Fruit fly (Drosophila melanogaster) whole organism, pupa: ENCODE data around the gene svp.

Experiments used
- CG10348 ChIP-seq: fragments of 200-800 bp; sonication (Bioruptor generic); IDR thresholded peaks from 2 replicates; pipeline ENCODE4 v1.3.6; 2022; ENCODE audit warnings: missing biosample characterization, missing genetic modification characterization
- CG12605 ChIP-seq: fragments of 200-800 bp; sonication (Bioruptor generic); IDR thresholded peaks from 2 replicates; pipeline ENCODE4 v1.3.6; 2022; ENCODE audit warnings: missing biosample characterization, missing genetic modification characterization
- CG13204 ChIP-seq: fragments of 200-800 bp; sonication (Bioruptor generic); optimal IDR thresholded peaks from 2 replicates; lab custom pipeline; 2018; ENCODE audit warnings: missing biosample characterization, mild to moderate bottlenecking, missing genetic modification characterization, moderate library complexity
- CG14655 ChIP-seq: fragments of 200-800 bp; sonication (Bioruptor generic); optimal IDR thresholded peaks from 3 replicates; lab custom pipeline; 2017; ENCODE audit warnings: mild to moderate bottlenecking, missing biosample characterization, missing genetic modification reagents, missing genetic modification characterization
- CG15710 ChIP-seq: fragments of 200-800 bp; sonication (Bioruptor generic); optimal IDR thresholded peaks from 2 replicates; lab custom pipeline; 2018; ENCODE audit warnings: missing biosample characterization, mild to moderate bottlenecking, missing genetic modification characterization, moderate library complexity
- CG17806 ChIP-seq: fragments of 200-800 bp; sonication (Bioruptor generic); optimal IDR thresholded peaks from 2 replicates; lab custom pipeline; 2018; ENCODE audit warnings: missing biosample characterization, mild to moderate bottlenecking, missing genetic modification characterization, moderate library complexity
- CG32121 ChIP-seq: fragments of 200-800 bp; sonication (Bioruptor generic); IDR thresholded peaks from 2 replicates; pipeline ENCODE4 v1.3.6; 2022; ENCODE audit warnings: missing biosample characterization, missing genetic modification characterization
- CG34367 ChIP-seq: fragments of 200-800 bp; sonication (Bioruptor generic); optimal IDR thresholded peaks from 2 replicates; lab custom pipeline; 2018; ENCODE audit warnings: missing biosample characterization, mild to moderate bottlenecking, missing genetic modification characterization
- CG4496 ChIP-seq: fragments of 200-800 bp; sonication (Bioruptor generic); IDR thresholded peaks from 3 replicates; pipeline ENCODE4 v1.3.6; 2022; ENCODE audit warnings: missing biosample characterization, missing genetic modification characterization
- CG8159 ChIP-seq: fragments of 200-800 bp; sonication (Bioruptor generic); optimal IDR thresholded peaks from 3 replicates; lab custom pipeline; 2018; ENCODE audit warnings: missing biosample characterization, mild to moderate bottlenecking, missing genetic modification characterization, moderate library complexity
- CG8301 ChIP-seq: fragments of 200-800 bp; sonication (Bioruptor generic); optimal IDR thresholded peaks from 2 replicates; lab custom pipeline; 2018; ENCODE audit warnings: missing biosample characterization, mild to moderate bottlenecking, missing genetic modification characterization
- CG9948 ChIP-seq: fragments of 200-800 bp; sonication (Bioruptor generic); optimal IDR thresholded peaks from 2 replicates; lab custom pipeline; 2018; ENCODE audit warnings: missing biosample characterization, mild to moderate bottlenecking, missing genetic modification characterization, moderate library complexity
- D1 ChIP-seq: fragments of 200-800 bp; sonication (Bioruptor generic); optimal IDR thresholded peaks from 2 replicates; lab custom pipeline; 2018; ENCODE audit warnings: missing biosample characterization, mild to moderate bottlenecking, missing genetic modification characterization, moderate library complexity
- EcR ChIP-seq: fragments of 200-800 bp; sonication (Bioruptor generic); optimal IDR thresholded peaks from 3 replicates; lab custom pipeline; 2019; ENCODE audit warnings: missing biosample characterization, missing genetic modification characterization, mild to moderate bottlenecking, moderate library complexity, missing genetic modification reagents
- Ets98B ChIP-seq: fragments of 200-800 bp; sonication (Bioruptor generic); IDR thresholded peaks from 2 replicates; pipeline ENCODE4 v1.3.6; 2022; ENCODE audit warnings: missing biosample characterization, missing genetic modification characterization
- Pif1A ChIP-seq: fragments of 200-800 bp; sonication (Bioruptor generic); optimal IDR thresholded peaks from 3 replicates; lab custom pipeline; 2016; ENCODE audit warnings: missing biosample characterization, missing genetic modification characterization
- Pif1B ChIP-seq: fragments of 200-800 bp; sonication (Bioruptor generic); optimal IDR thresholded peaks from 3 replicates; lab custom pipeline; 2016; ENCODE audit warnings: missing biosample characterization, missing genetic modification characterization
- Snoo ChIP-seq: fragments of 200-800 bp; sonication (Bioruptor generic); optimal IDR thresholded peaks from 3 replicates; lab custom pipeline; 2017; ENCODE audit warnings: missing biosample characterization, mild to moderate bottlenecking, missing genetic modification characterization, inconsistent platforms
- fd96Ca ChIP-seq: fragments of 200-800 bp; sonication (Bioruptor generic); IDR thresholded peaks from 3 replicates; pipeline ENCODE4 v1.3.6; 2022; ENCODE audit warnings: missing biosample characterization, missing genetic modification characterization
- gl ChIP-seq: fragments of 200-800 bp; sonication (Bioruptor generic); optimal IDR thresholded peaks from 2 replicates; lab custom pipeline; 2018; ENCODE audit warnings: missing biosample characterization, mild to moderate bottlenecking, missing genetic modification characterization
- rn ChIP-seq: fragments of 200-800 bp; sonication (Bioruptor generic); IDR thresholded peaks from 2 replicates; pipeline ENCODE4 v1.3.6; 2022; ENCODE audit warnings: missing biosample characterization, missing genetic modification characterization

svp gene

DNA sequence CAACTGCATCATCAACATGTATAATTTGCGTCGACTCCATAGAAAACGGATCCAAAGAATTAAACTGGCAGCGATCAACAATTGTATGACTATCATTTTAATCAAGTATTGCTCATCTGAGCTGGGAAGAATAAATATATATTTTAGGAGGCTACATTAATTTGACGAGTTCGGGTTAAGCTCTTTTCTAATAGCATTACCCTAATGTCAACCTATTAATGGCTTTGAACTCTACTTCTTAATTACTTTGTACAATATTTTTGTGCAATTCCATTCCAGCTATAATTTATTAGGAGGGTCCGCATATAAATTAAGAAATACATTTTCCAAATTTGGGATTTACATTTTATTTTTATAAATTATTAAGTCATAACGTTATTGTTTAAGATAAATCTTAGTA lies 21.7 kb upstream of the svp start, which contains the start of gene Cyp313a2:
Gene Cyp313a2 (minus strand): TSS at position 101 of the 400 bp plus-strand sequence.
- TF ChIP-seq CG8301 (tag; lab: Kevin White, UChicago) (no peak), rn (no peak), CG12605 (GFP tag; lab: Robert Waterston, UW) (no peak), EcR (GFP tag; lab: Kevin White, UChicago) (no peak), CG10348 (GFP tag; lab: Robert Waterston, UW) (no peak), D1 (tag; lab: Kevin White, UChicago) (no peak), CG34367 (no peak), Pif1A (GFP tag; lab: Kevin White, UChicago) (no peak), fd96Ca (no peak), CG32121 (GFP tag; lab: Robert Waterston, UW) (no peak), CG15710 (no peak), CG9948 (tag; lab: Kevin White, UChicago) (no peak), CG17806 (tag; lab: Kevin White, UChicago) (no peak), CG8159 (tag; lab: Kevin White, UChicago) (no peak), CG14655 (GFP tag; lab: Kevin White, UChicago) (no peak), CG13204 (GFP tag; lab: Kevin White, UChicago) (no peak), Ets98B (GFP tag; lab: Robert Waterston, UW) (no peak), gl (tag; lab: Kevin White, UChicago) (no peak), Snoo (tag; lab: Kevin White, UChicago) (no peak)

DNA sequence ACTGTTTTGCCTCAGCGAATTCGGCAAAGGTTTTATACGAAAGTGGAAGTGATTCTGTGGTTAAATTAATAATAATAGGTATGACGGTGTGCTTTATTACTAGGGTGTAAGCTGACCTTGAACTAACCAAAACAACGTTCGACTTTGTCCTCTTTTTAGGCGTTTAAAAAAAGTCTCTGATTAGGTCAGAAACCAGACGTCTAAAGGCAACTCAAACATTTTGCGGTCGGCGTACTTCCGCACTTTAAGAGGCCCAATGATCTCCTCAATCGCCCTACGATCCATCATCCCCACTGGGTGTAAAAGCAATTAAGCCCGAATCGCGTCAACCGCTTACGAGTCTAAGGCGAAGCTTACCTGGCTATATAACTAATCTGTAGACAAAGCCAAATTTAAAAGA lies 19.4 kb upstream of the svp start, which contains the start of gene Cyp313a3:
Gene Cyp313a3 (minus strand): TSS at position 101 of the 400 bp plus-strand sequence.
- TF ChIP-seq CG15710 (no peak), CG9948 (tag; lab: Kevin White, UChicago) (no peak), fd96Ca (no peak), Ets98B (GFP tag; lab: Robert Waterston, UW) (no peak), Pif1B (GFP tag; lab: Kevin White, UChicago) (no peak), CG10348 (GFP tag; lab: Robert Waterston, UW) (no peak), CG14655 (GFP tag; lab: Kevin White, UChicago) (no peak), CG32121 (GFP tag; lab: Robert Waterston, UW) (no peak), Snoo (tag; lab: Kevin White, UChicago) (no peak)

DNA sequence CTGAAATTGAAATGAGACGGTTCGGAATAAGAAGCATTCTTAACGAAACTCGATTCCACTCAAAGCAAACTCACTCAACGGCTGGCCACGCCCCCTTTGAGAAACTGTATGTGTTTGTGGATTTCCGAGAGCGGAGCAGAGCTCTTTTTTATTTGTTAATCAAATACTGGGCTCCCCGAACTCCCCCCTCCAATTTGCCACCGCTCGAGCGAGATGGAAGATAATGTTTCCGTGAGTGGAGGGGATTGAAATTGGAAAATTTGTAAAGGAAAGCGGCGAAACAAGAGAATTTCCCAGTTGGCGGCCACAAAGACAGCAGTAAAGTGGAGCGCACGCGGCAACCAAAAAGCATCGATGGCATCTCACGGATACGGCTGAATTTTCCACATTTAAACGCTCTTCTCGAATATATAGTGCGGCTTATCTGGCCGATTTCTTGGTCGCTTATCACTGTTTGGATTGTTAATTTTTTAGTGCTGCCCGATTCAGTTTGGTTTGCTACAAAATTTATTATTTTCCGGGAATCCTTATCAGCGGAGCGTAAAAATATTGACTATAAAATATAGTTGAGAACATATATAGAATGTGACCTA lies 14.0 kb upstream of the svp start:
- TF ChIP-seq CG14655 (GFP tag; lab: Kevin White, UChicago) (no peak), CG9948 (tag; lab: Kevin White, UChicago) (no peak), CG4496 (GFP tag; lab: Robert Waterston, UW) (peak; percentile 31; the same call in 1 of the 3 replicates), CG13204 (GFP tag; lab: Kevin White, UChicago) (peak; percentile 16), fd96Ca (peak; percentile 52; the same call in 1 of the 3 replicates)

DNA sequence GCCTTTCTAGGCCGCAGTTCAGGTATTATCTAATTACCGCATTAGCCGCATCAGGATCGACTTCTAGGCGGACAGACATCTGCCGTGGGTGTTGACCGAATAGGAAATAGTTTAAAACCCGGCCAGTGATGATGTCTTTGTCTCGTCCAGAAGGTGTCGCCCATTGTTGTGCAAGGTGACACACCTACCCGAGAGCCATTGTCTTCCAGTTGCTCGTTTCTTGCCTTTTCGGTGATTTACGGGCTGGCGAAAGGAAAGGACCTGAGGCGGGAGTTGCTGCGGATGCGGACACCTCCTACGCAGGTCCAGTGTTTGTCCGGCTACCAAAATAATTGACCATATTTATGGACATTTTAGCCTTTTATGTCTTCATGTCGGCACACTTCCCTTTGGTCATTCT lies 10.3 kb upstream of the svp start:
- no peak for TF ChIP-seq CG9948 (tag; lab: Kevin White, UChicago)
- TF ChIP-seq CG34367: no peak
- no peak for TF ChIP-seq CG8159 (tag; lab: Kevin White, UChicago)
- TF ChIP-seq CG4496 (GFP tag; lab: Robert Waterston, UW): no peak
- TF ChIP-seq CG17806 (tag; lab: Kevin White, UChicago): no peak

DNA sequence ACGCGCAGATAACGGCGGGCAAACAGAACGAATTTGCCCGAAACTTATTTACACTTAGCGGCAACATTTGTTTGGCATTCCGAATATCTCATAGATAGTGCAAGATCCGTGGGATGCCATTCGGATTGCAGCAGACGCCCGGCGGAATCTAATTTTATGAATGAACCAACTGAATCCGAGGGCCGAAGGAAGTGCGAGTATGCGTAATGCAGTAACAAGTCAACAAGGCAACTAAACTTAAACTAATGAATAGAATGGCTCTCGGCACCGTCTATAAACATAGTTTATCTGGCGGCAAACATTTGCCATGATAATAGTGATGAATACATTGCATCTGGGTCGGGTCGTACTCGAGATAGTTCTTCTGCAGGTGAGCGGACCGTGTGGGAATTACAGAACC lies 8.3 kb upstream of the svp start:
- TF ChIP-seq EcR (GFP tag; lab: Kevin White, UChicago): no peak
- no peak for TF ChIP-seq CG12605 (GFP tag; lab: Robert Waterston, UW)
- TF ChIP-seq D1 (tag; lab: Kevin White, UChicago): no peak
- TF ChIP-seq Snoo (tag; lab: Kevin White, UChicago): no peak
- no peak for TF ChIP-seq Pif1B (GFP tag; lab: Kevin White, UChicago)
- no peak for TF ChIP-seq CG8301 (tag; lab: Kevin White, UChicago)
- TF ChIP-seq Ets98B (GFP tag; lab: Robert Waterston, UW): no peak
- TF ChIP-seq CG9948 (tag; lab: Kevin White, UChicago): no peak
- TF ChIP-seq CG8159 (tag; lab: Kevin White, UChicago): no peak
- TF ChIP-seq Pif1A (GFP tag; lab: Kevin White, UChicago): no peak
- TF ChIP-seq CG34367: no peak
- no peak for TF ChIP-seq rn
- TF ChIP-seq gl (tag; lab: Kevin White, UChicago): no peak
- no peak for TF ChIP-seq CG4496 (GFP tag; lab: Robert Waterston, UW)
- TF ChIP-seq CG32121 (GFP tag; lab: Robert Waterston, UW): no peak
- no peak for TF ChIP-seq CG10348 (GFP tag; lab: Robert Waterston, UW)
- TF ChIP-seq fd96Ca: no peak
- TF ChIP-seq CG15710: no peak
- no peak for TF ChIP-seq CG14655 (GFP tag; lab: Kevin White, UChicago)
- no peak for TF ChIP-seq CG17806 (tag; lab: Kevin White, UChicago)
- TF ChIP-seq, all 21 proteins: peak for 0

DNA sequence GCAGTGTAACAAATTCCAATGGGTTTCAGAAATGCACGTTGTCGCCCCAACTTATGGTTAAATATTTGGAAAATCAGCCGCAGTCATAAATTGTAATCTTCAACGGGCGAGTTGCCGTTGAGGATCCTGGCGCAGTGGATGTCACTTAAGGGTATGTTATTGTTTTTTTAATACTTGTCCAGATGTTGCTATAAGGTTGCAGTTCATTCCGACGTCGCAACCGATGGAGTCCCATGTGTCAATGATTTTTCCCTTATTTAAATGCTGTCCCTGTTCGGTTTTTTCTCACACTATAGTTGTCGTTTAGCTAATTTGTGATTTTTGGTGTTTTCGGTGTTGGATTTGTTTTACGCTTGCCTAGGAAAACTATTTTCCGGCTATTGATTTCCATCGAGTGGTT lies 7.0 kb upstream of the svp start:
- TF ChIP-seq gl (tag; lab: Kevin White, UChicago): no peak
- no peak for TF ChIP-seq CG9948 (tag; lab: Kevin White, UChicago)
- no peak for TF ChIP-seq CG12605 (GFP tag; lab: Robert Waterston, UW)
- TF ChIP-seq EcR (GFP tag; lab: Kevin White, UChicago): no peak
- no peak for TF ChIP-seq CG17806 (tag; lab: Kevin White, UChicago)
- TF ChIP-seq CG8159 (tag; lab: Kevin White, UChicago): no peak
- no peak for TF ChIP-seq Pif1B (GFP tag; lab: Kevin White, UChicago)
